Worm (Caenorhabditis elegans) whole organism, L2 larva: ENCODE measurements around the gene Y17G7B.3.
A peak's percentile ranks its signal among the peaks of the same experiment; 100 is the strongest.

ENCODE experiments used
- C34F6.9 ChIP-seq: fragments of 150-350 bp; optimal IDR thresholded peaks from 2 replicates; lab custom pipeline; 2014; ENCODE audit warnings: missing biosample characterization, missing genetic modification characterization
- F13H6.1 ChIP-seq: sonication (generic microtip); optimal IDR thresholded peaks from 2 replicates; lab custom pipeline; 2016; ENCODE audit warnings: missing genetic modification characterization, missing compliant biosample characterization
- R02D3.7 ChIP-seq: fragments of 150-350 bp; optimal IDR thresholded peaks from 2 replicates; lab custom pipeline; 2014; ENCODE audit warnings: missing biosample characterization, missing genetic modification characterization
- Y55F3AM.14 ChIP-seq: fragments of 200-800 bp; sonication (Bioruptor generic); optimal IDR thresholded peaks from 2 replicates; lab custom pipeline; 2018; ENCODE audit warnings: mild to moderate bottlenecking, missing genetic modification characterization, missing compliant biosample characterization
- ZK546.5 ChIP-seq: sonication (generic microtip); optimal IDR thresholded peaks from 2 replicates; lab custom pipeline; 2017; ENCODE audit warnings: missing biosample characterization, missing genetic modification characterization
- alr-1 ChIP-seq: fragments of 150-350 bp; optimal IDR thresholded peaks from 2 replicates; lab custom pipeline; 2014; ENCODE audit warnings: missing biosample characterization, missing genetic modification characterization
- aly-2 ChIP-seq: fragments of 150-350 bp; optimal IDR thresholded peaks from 2 replicates; lab custom pipeline; 2014; ENCODE audit warnings: missing biosample characterization, missing genetic modification characterization
- ama-1 ChIP-seq: fragments of 150-350 bp; optimal IDR thresholded peaks from 2 replicates; lab custom pipeline; 2018; ENCODE audit warnings: inconsistent platforms
- blmp-1 ChIP-seq: sonication (generic microtip); optimal IDR thresholded peaks from 2 replicates; lab custom pipeline; 2017; ENCODE audit warnings: missing genetic modification characterization, mild to moderate bottlenecking, missing compliant biosample characterization, antibody characterized with exemption, moderate library complexity; ENCODE audit not compliant: insufficient read depth
- ceh-16 ChIP-seq: fragments of 150-350 bp; optimal IDR thresholded peaks from 2 replicates; lab custom pipeline; 2014; ENCODE audit warnings: missing biosample characterization, missing genetic modification characterization
- ceh-82 ChIP-seq: fragments of 150-350 bp; optimal IDR thresholded peaks from 2 replicates; lab custom pipeline; 2014; ENCODE audit warnings: missing biosample characterization, missing genetic modification characterization
- crh-2 ChIP-seq: sonication (generic microtip); optimal IDR thresholded peaks from 2 replicates; lab custom pipeline; 2017; ENCODE audit warnings: missing biosample characterization, missing genetic modification characterization
- dmd-4 ChIP-seq: sonication (generic microtip); optimal IDR thresholded peaks from 2 replicates; lab custom pipeline; 2017; ENCODE audit warnings: missing biosample characterization, missing genetic modification characterization
- egl-27 ChIP-seq: sonication (generic microtip); optimal IDR thresholded peaks from 3 replicates; lab custom pipeline; 2017; ENCODE audit warnings: missing biosample characterization, missing genetic modification reagents, missing genetic modification characterization
- elt-1 ChIP-seq: fragments of 150-350 bp; optimal IDR thresholded peaks from 2 replicates; lab custom pipeline; 2014; ENCODE audit warnings: missing biosample characterization, missing genetic modification characterization
- elt-3 ChIP-seq: sonication (generic microtip); optimal IDR thresholded peaks from 2 replicates; lab custom pipeline; 2017; ENCODE audit warnings: missing biosample characterization, missing genetic modification characterization
- fos-1 ChIP-seq: fragments of 150-350 bp; optimal IDR thresholded peaks from 2 replicates; lab custom pipeline; 2014; ENCODE audit warnings: missing biosample characterization, missing genetic modification characterization
- gmeb-1 ChIP-seq: fragments of 150-350 bp; optimal IDR thresholded peaks from 2 replicates; lab custom pipeline; 2014; ENCODE audit warnings: missing biosample characterization, missing genetic modification characterization
- lin-11 ChIP-seq: fragments of 150-350 bp; sonication (generic microtip); optimal IDR thresholded peaks from 2 replicates; lab custom pipeline; 2014; ENCODE audit warnings: missing biosample characterization, missing genetic modification characterization, inconsistent platforms, mixed read lengths
- lin-13 ChIP-seq: fragments of 150-350 bp; optimal IDR thresholded peaks from 2 replicates; lab custom pipeline; 2014; ENCODE audit warnings: missing biosample characterization, missing genetic modification reagents, missing genetic modification characterization
- lin-39 ChIP-seq: fragments of 150-350 bp; optimal IDR thresholded peaks from 2 replicates; lab custom pipeline; 2014; ENCODE audit warnings: missing biosample characterization, missing genetic modification reagents, missing genetic modification characterization
- lsy-2 ChIP-seq, 2 experiments: fragments of 150-350 bp in 1 of 2; sonication (generic microtip) in 1 of 2; optimal IDR thresholded peaks; 2 replicates each; lab custom pipeline; 2014 to 2017; ENCODE audit warnings: missing biosample characterization in 2 of 2, missing genetic modification characterization in 2 of 2
- mab-5 ChIP-seq: fragments of 150-350 bp; optimal IDR thresholded peaks from 2 replicates; lab custom pipeline; 2014; ENCODE audit warnings: missing biosample characterization, missing genetic modification characterization
- mbf-1 ChIP-seq: sonication (generic microtip); optimal IDR thresholded peaks from 2 replicates; lab custom pipeline; 2017; ENCODE audit warnings: missing biosample characterization, missing genetic modification characterization
- mdl-1 ChIP-seq, 2 experiments: fragments of 150-350 bp in 1 of 2; sonication (generic microtip) in 1 of 2; optimal IDR thresholded peaks; 2 replicates each; lab custom pipeline; 2017; ENCODE audit warnings: missing biosample characterization in 2 of 2, missing genetic modification characterization in 2 of 2
- nhr-10 ChIP-seq: sonication (generic microtip); optimal IDR thresholded peaks from 2 replicates; lab custom pipeline; 2017; ENCODE audit warnings: missing biosample characterization, missing genetic modification characterization
- nhr-11 ChIP-seq: fragments of 150-350 bp; optimal IDR thresholded peaks from 2 replicates; lab custom pipeline; 2014; ENCODE audit warnings: missing biosample characterization, missing genetic modification characterization
- nhr-12 ChIP-seq: fragments of 150-350 bp; optimal IDR thresholded peaks from 2 replicates; lab custom pipeline; 2014; ENCODE audit warnings: missing biosample characterization, missing genetic modification characterization
- nhr-129 ChIP-seq: fragments of 150-350 bp; optimal IDR thresholded peaks from 2 replicates; lab custom pipeline; 2014; ENCODE audit warnings: missing biosample characterization, missing genetic modification characterization
- nhr-21 ChIP-seq: fragments of 150-350 bp; optimal IDR thresholded peaks from 2 replicates; lab custom pipeline; 2014; ENCODE audit warnings: missing biosample characterization, missing genetic modification characterization
- nhr-23 ChIP-seq: fragments of 150-350 bp; optimal IDR thresholded peaks from 2 replicates; lab custom pipeline; 2014; ENCODE audit warnings: missing biosample characterization, missing genetic modification reagents, missing genetic modification characterization
- nhr-237 ChIP-seq: fragments of 150-350 bp; optimal IDR thresholded peaks from 2 replicates; lab custom pipeline; 2014; ENCODE audit warnings: missing biosample characterization, missing genetic modification characterization
- nhr-25 ChIP-seq: fragments of 150-350 bp; sonication (generic microtip); optimal IDR thresholded peaks from 3 replicates; lab custom pipeline; 2014; ENCODE audit warnings: missing biosample characterization, missing genetic modification characterization
- nhr-6 ChIP-seq: fragments of 150-350 bp; optimal IDR thresholded peaks from 2 replicates; lab custom pipeline; 2014; ENCODE audit warnings: missing biosample characterization, missing genetic modification characterization
- nhr-77 ChIP-seq: fragments of 150-350 bp; optimal IDR thresholded peaks from 2 replicates; lab custom pipeline; 2014; ENCODE audit warnings: missing biosample characterization, missing genetic modification characterization
- peb-1 ChIP-seq: fragments of 150-350 bp; optimal IDR thresholded peaks from 2 replicates; lab custom pipeline; 2014; ENCODE audit warnings: missing biosample characterization, missing genetic modification characterization
- sem-4 ChIP-seq: fragments of 150-350 bp; optimal IDR thresholded peaks from 2 replicates; lab custom pipeline; 2014; ENCODE audit warnings: missing biosample characterization, missing genetic modification reagents, missing genetic modification characterization
- skn-1 ChIP-seq: sonication (generic microtip); optimal IDR thresholded peaks from 2 replicates; lab custom pipeline; 2017; ENCODE audit warnings: missing biosample characterization, missing genetic modification characterization
- sma-3 ChIP-seq: sonication (generic microtip); optimal IDR thresholded peaks from 2 replicates; lab custom pipeline; 2016; ENCODE audit warnings: missing genetic modification reagents, missing genetic modification characterization, missing compliant biosample characterization
- sma-9 ChIP-seq, 2 experiments: fragments of 150-350 bp in 1 of 2; sonication (generic microtip) in 1 of 2; optimal IDR thresholded peaks; 2 replicates each; lab custom pipeline; 2014 to 2016; ENCODE audit warnings: missing genetic modification characterization in 2 of 2, mild to moderate bottlenecking in 1 of 2, missing biosample characterization in 1 of 2, missing compliant biosample characterization in 1 of 2, missing genetic modification reagents in 1 of 2, moderate library complexity in 1 of 2
- snpc-4 ChIP-seq: fragments of 150-350 bp; optimal IDR thresholded peaks from 2 replicates; lab custom pipeline; 2014; ENCODE audit warnings: missing biosample characterization, missing genetic modification characterization
- unc-39 ChIP-seq: fragments of 150-350 bp; optimal IDR thresholded peaks from 2 replicates; lab custom pipeline; 2014; ENCODE audit warnings: missing biosample characterization, missing genetic modification characterization
- unc-55 ChIP-seq: fragments of 150-350 bp; sonication (generic microtip); optimal IDR thresholded peaks from 3 replicates; lab custom pipeline; 2014; ENCODE audit warnings: missing biosample characterization, missing genetic modification reagents, missing genetic modification characterization
- unc-62 ChIP-seq: fragments of 150-350 bp; optimal IDR thresholded peaks from 2 replicates; lab custom pipeline; 2014; ENCODE audit warnings: missing biosample characterization, missing genetic modification reagents, missing genetic modification characterization
- zag-1 ChIP-seq: fragments of 150-350 bp; optimal IDR thresholded peaks from 2 replicates; lab custom pipeline; 2014; ENCODE audit warnings: missing biosample characterization, missing genetic modification characterization
- ztf-1 ChIP-seq: fragments of 200-800 bp; sonication (Bioruptor generic); conservative IDR thresholded peaks from 2 replicates; pipeline ENCODE4 v1.3.6; 2022; ENCODE audit warnings: missing genetic modification characterization, missing compliant biosample characterization
- ztf-11 ChIP-seq: sonication (generic microtip); optimal IDR thresholded peaks from 2 replicates; lab custom pipeline; 2017; ENCODE audit warnings: missing biosample characterization, missing genetic modification characterization
- ztf-4 ChIP-seq: fragments of 150-350 bp; optimal IDR thresholded peaks from 2 replicates; lab custom pipeline; 2014; ENCODE audit warnings: missing biosample characterization, missing genetic modification characterization

Gene Y17G7B.3

DNA sequence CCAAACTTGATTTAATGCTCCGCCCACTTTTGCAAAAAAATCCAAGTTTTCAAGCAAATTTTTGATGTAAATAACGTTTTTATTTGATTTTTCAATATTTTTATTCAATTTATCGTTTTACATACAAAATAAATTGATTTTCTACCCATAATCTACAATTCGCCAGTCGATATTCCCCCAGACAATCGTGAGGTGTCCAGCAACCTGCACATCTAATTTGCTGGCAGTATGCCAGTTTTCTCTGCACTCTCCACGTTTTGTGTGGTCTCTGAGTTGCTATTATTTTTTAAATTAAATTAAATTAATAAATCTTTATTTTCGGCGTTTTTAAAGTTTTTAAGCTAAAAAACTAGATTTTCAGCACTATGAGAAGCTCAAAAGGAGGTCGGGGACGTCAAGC is 8.7 kb upstream of the Y17G7B.3 start:
- TF ChIP-seq alr-1 (tag; lab: Kevin White, UChicago) (no peak), unc-55 (GFP tag; lab: Kevin White, UChicago) (peak; percentile 89), nhr-77 (tag; lab: Kevin White, UChicago) (peak; percentile 80), ztf-1 (GFP tag; lab: Robert Waterston, UW) (no peak), nhr-6 (peak; percentile 93), nhr-25 (tag; lab: Kevin White, UChicago) (peak; percentile 92), C34F6.9 (peak; percentile 89), nhr-10 (tag; lab: Kevin White, UChicago) (peak; percentile 17), peb-1 (tag; lab: Kevin White, UChicago) (no peak), nhr-129 (tag; lab: Kevin White, UChicago) (peak; percentile 41), elt-1 (tag; lab: Kevin White, UChicago) (no peak), lin-13 (GFP tag; lab: Kevin White, UChicago) (peak; percentile 93), ama-1 (no peak), F13H6.1 (peak; percentile 85), nhr-11 (tag; lab: Kevin White, UChicago) (no peak), gmeb-1 (peak; percentile 85), Y55F3AM.14 (GFP tag; lab: Kevin White, UChicago) (no peak), mbf-1 (no peak), elt-3 (tag; lab: Kevin White, UChicago) (no peak), mab-5 (tag; lab: Kevin White, UChicago) (peak; percentile 81), unc-62 (GFP tag; lab: Kevin White, UChicago) (no peak), ceh-16 (tag; lab: Kevin White, UChicago) (no peak), skn-1 (tag; lab: Kevin White, UChicago) (no peak), ztf-11 (tag; lab: Kevin White, UChicago) (no peak), unc-39 (no peak), aly-2 (no peak), sem-4 (tag; lab: Kevin White, UChicago) (peak; percentile 92), egl-27 (peak; percentile 72), nhr-23 (tag; lab: Kevin White, UChicago) (no peak), lin-39 (tag; lab: Kevin White, UChicago) (no peak), fos-1 (tag; lab: Kevin White, UChicago) (peak; percentile 80), nhr-12 (no peak), ztf-4 (peak; percentile 80), ceh-82 (tag; lab: Kevin White, UChicago) (peak; percentile 46), zag-1 (tag; lab: Kevin White, UChicago) (no peak), lsy-2 (tag; optimal IDR thresholded peaks at IDR 0.05; lab: Kevin White, UChicago) (peak; percentile 85 to 96), lin-11 (tag; lab: Kevin White, UChicago) (peak; percentile 88), sma-3 (peak; percentile 97), R02D3.7 (tag; lab: Kevin White, UChicago) (peak; percentile 10), dmd-4 (tag; lab: Kevin White, UChicago) (no peak), blmp-1 (tag; lab: Kevin White, UChicago) (peak; percentile 71), mdl-1 (tag; optimal IDR thresholded peaks at IDR 0.05; lab: Kevin White, UChicago) (peak; percentile 14 to 55), snpc-4 (tag; lab: Kevin White, UChicago) (peak; percentile 58), ZK546.5 (peak; percentile 99), nhr-21 (tag; lab: Kevin White, UChicago) (peak; percentile 90), nhr-237 (tag; lab: Kevin White, UChicago) (peak; percentile 24), crh-2 (tag; lab: Kevin White, UChicago) (peak; percentile 93), sma-9 (GFP tag; optimal IDR thresholded peaks at IDR 0.05; lab: Kevin White, UChicago) (no peak), sma-9 (tag; optimal IDR thresholded peaks at IDR 0.05; lab: Kevin White, UChicago) (no peak)
